Worm (Caenorhabditis elegans) whole organism, L4 larva: ENCODE results near the gene Y39A1C.1.
A peak's percentile ranks its signal among the peaks of the same experiment; 100 is the strongest.

Experiments used
- D1046.2 ChIP-seq: fragments of 200-800 bp; sonication (Bioruptor generic); IDR thresholded peaks from 2 replicates; pipeline ENCODE4 v1.3.6; 2022; ENCODE audit warnings: missing genetic modification characterization, missing compliant biosample characterization
- F10B5.3 ChIP-seq: sonication (generic microtip); optimal IDR thresholded peaks from 2 replicates; lab custom pipeline; 2016; ENCODE audit warnings: mild to moderate bottlenecking, missing genetic modification characterization, missing compliant biosample characterization
- F26F4.8 ChIP-seq: fragments of 200-800 bp; sonication (Bioruptor generic); conservative IDR thresholded peaks from 2 replicates; pipeline ENCODE4 v1.3.6; 2022; ENCODE audit warnings: missing genetic modification characterization, missing compliant biosample characterization
- F37D6.2 ChIP-seq: sonication (generic microtip); optimal IDR thresholded peaks from 2 replicates; lab custom pipeline; 2016; ENCODE audit warnings: mild to moderate bottlenecking, missing genetic modification characterization, missing compliant biosample characterization
- F44E2.7 ChIP-seq: fragments of 200-800 bp; sonication (Bioruptor generic); IDR thresholded peaks from 2 replicates; pipeline ENCODE4 v2.1.2; 2022; ENCODE audit warnings: missing genetic modification characterization, missing compliant biosample characterization
- T20F7.1 ChIP-seq: fragments of 200-800 bp; sonication (Bioruptor generic); optimal IDR thresholded peaks from 2 replicates; lab custom pipeline; 2018; ENCODE audit warnings: mild to moderate bottlenecking, missing genetic modification characterization, missing compliant biosample characterization
- T26A8.4 ChIP-seq: fragments of 200-800 bp; sonication (Bioruptor generic); IDR thresholded peaks from 2 replicates; pipeline ENCODE4 v1.3.6; 2022; ENCODE audit warnings: missing genetic modification characterization, missing compliant biosample characterization
- Y48G9A.11 ChIP-seq: fragments of 200-800 bp; sonication (Bioruptor generic); IDR thresholded peaks from 2 replicates; pipeline ENCODE4 v1.3.6; 2022; ENCODE audit warnings: missing genetic modification reagents, missing genetic modification characterization, missing compliant biosample characterization
- Y5F2A.4 ChIP-seq: fragments of 200-800 bp; sonication (Bioruptor generic); optimal IDR thresholded peaks from 2 replicates; lab custom pipeline; 2018; ENCODE audit warnings: mild to moderate bottlenecking, missing genetic modification characterization, missing compliant biosample characterization
- ZK546.5 ChIP-seq, 2 experiments: sonication (generic microtip); optimal IDR thresholded peaks; 2 replicates each; lab custom pipeline; 2017; ENCODE audit warnings: missing biosample characterization in 2 of 2, missing genetic modification characterization in 2 of 2
- aha-1 ChIP-seq: fragments of 150-350 bp; peaks from one replicate; lab custom pipeline; 2014; ENCODE audit warnings: missing biosample characterization, missing genetic modification characterization
- aly-2 ChIP-seq: sonication (generic microtip); optimal IDR thresholded peaks from 2 replicates; lab custom pipeline; 2018; ENCODE audit warnings: missing biosample characterization, missing genetic modification characterization
- ceh-28 ChIP-seq: fragments of 150-350 bp; optimal IDR thresholded peaks from 2 replicates; lab custom pipeline; 2014; ENCODE audit warnings: missing biosample characterization, missing genetic modification reagents, missing genetic modification characterization
- ceh-32 ChIP-seq: sonication (generic microtip); optimal IDR thresholded peaks from 2 replicates; lab custom pipeline; 2016; ENCODE audit warnings: mild to moderate bottlenecking, missing genetic modification characterization, missing compliant biosample characterization; ENCODE audit not compliant: poor library complexity
- ces-1 ChIP-seq: fragments of 150-350 bp; sonication (generic microtip); optimal IDR thresholded peaks from 4 replicates; lab custom pipeline; 2014; ENCODE audit warnings: missing biosample characterization, missing genetic modification reagents, missing genetic modification characterization
- ctbp-1 ChIP-seq: fragments of 200-800 bp; sonication (Bioruptor generic); IDR thresholded peaks from 2 replicates; pipeline ENCODE4 v1.3.6; 2022; ENCODE audit warnings: missing genetic modification reagents, missing genetic modification characterization, missing compliant biosample characterization
- daf-19 ChIP-seq: fragments of 200-800 bp; sonication (Bioruptor generic); conservative IDR thresholded peaks from 2 replicates; pipeline ENCODE4 v1.3.6; 2022; ENCODE audit warnings: missing genetic modification characterization, missing compliant biosample characterization
- daf-8 ChIP-seq: fragments of 200-800 bp; sonication (Bioruptor generic); IDR thresholded peaks from 2 replicates; pipeline ENCODE4 v1.3.6; 2022; ENCODE audit warnings: missing genetic modification characterization, missing compliant biosample characterization
- dmd-9 ChIP-seq: fragments of 200-800 bp; sonication (Bioruptor generic); IDR thresholded peaks from 2 replicates; pipeline ENCODE4 v1.3.6; 2022; ENCODE audit warnings: missing genetic modification reagents, missing genetic modification characterization, missing compliant biosample characterization
- dpl-1 ChIP-seq: fragments of 150-350 bp; optimal IDR thresholded peaks from 2 replicates; lab custom pipeline; 2014; ENCODE audit warnings: missing biosample characterization, missing genetic modification reagents, missing genetic modification characterization
- egl-27 ChIP-seq: sonication (generic microtip); optimal IDR thresholded peaks from 3 replicates; lab custom pipeline; 2017; ENCODE audit warnings: missing biosample characterization, missing genetic modification reagents, missing genetic modification characterization
- fos-1 ChIP-seq: fragments of 150-350 bp; optimal IDR thresholded peaks from 2 replicates; lab custom pipeline; 2014; ENCODE audit warnings: missing biosample characterization, missing genetic modification characterization
- gei-8 ChIP-seq: fragments of 200-800 bp; sonication (Bioruptor generic); optimal IDR thresholded peaks from 2 replicates; lab custom pipeline; 2018; ENCODE audit warnings: mild to moderate bottlenecking, missing genetic modification characterization, missing compliant biosample characterization
- hlh-30 ChIP-seq: sonication (generic microtip); optimal IDR thresholded peaks from 2 replicates; lab custom pipeline; 2017; ENCODE audit warnings: antibody characterized with exemption, mild to moderate bottlenecking, missing genetic modification characterization, missing compliant biosample characterization; ENCODE audit not compliant: insufficient read depth
- hmg-1.1 ChIP-seq: fragments of 200-800 bp; sonication (Bioruptor generic); IDR thresholded peaks from 2 replicates; pipeline ENCODE4 v1.3.6; 2022; ENCODE audit warnings: missing genetic modification reagents, missing genetic modification characterization, missing compliant biosample characterization
- jun-1 ChIP-seq: fragments of 150-350 bp; optimal IDR thresholded peaks from 2 replicates; lab custom pipeline; 2014; ENCODE audit warnings: missing biosample characterization, missing genetic modification reagents, missing genetic modification characterization
- lim-7 ChIP-seq: fragments of 200-800 bp; sonication (Bioruptor generic); IDR thresholded peaks from 2 replicates; pipeline ENCODE4 v1.3.6; 2022; ENCODE audit warnings: missing genetic modification characterization, missing compliant biosample characterization
- lin-1 ChIP-seq: fragments of 200-800 bp; sonication (Bioruptor generic); IDR thresholded peaks from 2 replicates; pipeline ENCODE4 v1.3.6; 2022; ENCODE audit warnings: missing genetic modification reagents, missing genetic modification characterization, missing compliant biosample characterization
- lin-15B ChIP-seq: fragments of 150-350 bp; sonication (generic microtip); optimal IDR thresholded peaks from 3 replicates; lab custom pipeline; 2014; ENCODE audit warnings: missing biosample characterization, missing genetic modification characterization
- lin-29 ChIP-seq: fragments of 200-800 bp; sonication (Bioruptor generic); IDR thresholded peaks from 2 replicates; pipeline ENCODE4 v1.3.6; 2022; ENCODE audit warnings: missing genetic modification reagents, missing genetic modification characterization, missing compliant biosample characterization
- lin-38 ChIP-seq: fragments of 200-800 bp; sonication (Bioruptor generic); IDR thresholded peaks from 2 replicates; pipeline ENCODE4 v1.3.6; 2022; ENCODE audit warnings: missing genetic modification reagents, missing genetic modification characterization, missing compliant biosample characterization
- lsy-2 ChIP-seq, 2 experiments: fragments of 150-350 bp in 1 of 2; sonication (generic microtip) in 1 of 2; optimal IDR thresholded peaks; 2 replicates each; lab custom pipeline; 2014 to 2017; ENCODE audit warnings: missing biosample characterization in 2 of 2, missing genetic modification characterization in 2 of 2
- madf-9 ChIP-seq: fragments of 200-800 bp; sonication (Bioruptor generic); conservative IDR thresholded peaks from 2 replicates; pipeline ENCODE4 v1.3.6; 2022; ENCODE audit warnings: missing genetic modification reagents, missing genetic modification characterization, missing compliant biosample characterization
- mdt-29 ChIP-seq: fragments of 200-800 bp; sonication (Bioruptor generic); IDR thresholded peaks from 2 replicates; pipeline ENCODE4 v1.3.6; 2022; ENCODE audit warnings: missing genetic modification reagents, missing genetic modification characterization, missing compliant biosample characterization
- nhr-10 ChIP-seq: fragments of 150-350 bp; optimal IDR thresholded peaks from 2 replicates; lab custom pipeline; 2014; ENCODE audit warnings: missing biosample characterization, missing genetic modification characterization
- nhr-237 ChIP-seq: sonication (generic microtip); optimal IDR thresholded peaks from 2 replicates; lab custom pipeline; 2017; ENCODE audit warnings: missing biosample characterization, missing genetic modification characterization
- nhr-28 ChIP-seq: fragments of 150-350 bp; optimal IDR thresholded peaks from 2 replicates; lab custom pipeline; 2014; ENCODE audit warnings: missing biosample characterization, missing genetic modification characterization
- nhr-42 ChIP-seq: fragments of 200-800 bp; sonication (Bioruptor generic); IDR thresholded peaks from 2 replicates; pipeline ENCODE4 v1.3.6; 2022; ENCODE audit warnings: missing genetic modification characterization, missing compliant biosample characterization
- nhr-48 ChIP-seq: sonication (generic microtip); optimal IDR thresholded peaks from 2 replicates; lab custom pipeline; 2016; ENCODE audit warnings: mild to moderate bottlenecking, missing genetic modification characterization, missing compliant biosample characterization
- nhr-6 ChIP-seq: fragments of 150-350 bp; optimal IDR thresholded peaks from 2 replicates; lab custom pipeline; 2014; ENCODE audit warnings: missing biosample characterization, missing genetic modification characterization
- nhr-76 ChIP-seq: fragments of 150-350 bp; optimal IDR thresholded peaks from 2 replicates; lab custom pipeline; 2014; ENCODE audit warnings: missing biosample characterization, missing genetic modification characterization
- nhr-77 ChIP-seq: fragments of 150-350 bp; optimal IDR thresholded peaks from 2 replicates; lab custom pipeline; 2014; ENCODE audit warnings: missing biosample characterization, missing genetic modification characterization
- pqm-1 ChIP-seq: sonication (generic microtip); optimal IDR thresholded peaks from 2 replicates; lab custom pipeline; 2017; ENCODE audit warnings: missing biosample characterization, missing genetic modification characterization
- rbr-2 ChIP-seq: sonication (generic microtip); optimal IDR thresholded peaks from 2 replicates; lab custom pipeline; 2016; ENCODE audit warnings: missing genotype, missing genetic modification characterization, missing compliant biosample characterization
- saeg-2 ChIP-seq: fragments of 200-800 bp; sonication (Bioruptor generic); IDR thresholded peaks from 2 replicates; pipeline ENCODE4 v1.3.6; 2022; ENCODE audit warnings: missing genetic modification reagents, missing genetic modification characterization, missing compliant biosample characterization
- sdz-12 ChIP-seq: fragments of 200-800 bp; sonication (Bioruptor generic); optimal IDR thresholded peaks from 2 replicates; lab custom pipeline; 2018; ENCODE audit warnings: mild to moderate bottlenecking, missing genetic modification characterization, missing compliant biosample characterization
- set-16 ChIP-seq: fragments of 200-800 bp; sonication (Bioruptor generic); IDR thresholded peaks from 2 replicates; pipeline ENCODE4 v1.3.6; 2022; ENCODE audit warnings: missing genetic modification reagents, missing genetic modification characterization, missing compliant biosample characterization
- skn-1 ChIP-seq: fragments of 150-350 bp; optimal IDR thresholded peaks from 2 replicates; lab custom pipeline; 2014; ENCODE audit warnings: missing biosample characterization, missing genetic modification characterization
- zfp-2 ChIP-seq: sonication (generic microtip); optimal IDR thresholded peaks from 2 replicates; lab custom pipeline; 2016; ENCODE audit warnings: mild to moderate bottlenecking, missing genetic modification characterization, missing compliant biosample characterization
- ztf-11 ChIP-seq: fragments of 150-350 bp; optimal IDR thresholded peaks from 2 replicates; lab custom pipeline; 2014; ENCODE audit warnings: missing biosample characterization, missing genetic modification characterization
- ztf-7 ChIP-seq: fragments of 150-350 bp; optimal IDR thresholded peaks from 2 replicates; lab custom pipeline; 2014; ENCODE audit warnings: missing biosample characterization, missing genetic modification characterization

The Y39A1C.1 gene

ce11 chrIII:10848858-10849257 is 6.4 kb upstream of the Y39A1C.1 start, which contains the start of the genes fbxb-85 and hex-3 (continued):
- TF ChIP-seq nhr-6 (tag; lab: Kevin White, UChicago) (peak; percentile 91), ztf-7 (tag; lab: Kevin White, UChicago) (peak; percentile 91), skn-1 (tag; lab: Kevin White, UChicago) (no peak), jun-1 (tag; lab: Kevin White, UChicago) (peak; percentile 88), nhr-76 (tag; lab: Kevin White, UChicago) (no peak), T26A8.4 (GFP tag; lab: Robert Waterston, UW) (peak; percentile 95), zfp-2 (tag; lab: Kevin White, UChicago) (no peak), nhr-28 (peak; percentile 51), nhr-10 (tag; lab: Kevin White, UChicago) (no peak), F26F4.8 (no peak), T20F7.1 (GFP tag; lab: Kevin White, UChicago) (peak; percentile 82), nhr-48 (tag; lab: Kevin White, UChicago) (peak; percentile 75), hmg-1.1 (GFP tag; lab: Robert Waterston, UW) (peak; percentile 94), ztf-11 (tag; lab: Kevin White, UChicago) (no peak), nhr-77 (peak; percentile 82), lin-29 (peak; percentile 77), Y48G9A.11 (GFP tag; lab: Robert Waterston, UW) (no peak), daf-19 (GFP tag; lab: Robert Waterston, UW) (peak; percentile 82), aha-1 (peak; percentile 89), ceh-28 (tag; lab: Kevin White, UChicago) (no peak), fos-1 (tag; lab: Kevin White, UChicago) (no peak)

- no peak for TF ChIP-seq lsy-2 (tag; optimal IDR thresholded peaks at IDR 0.05; lab: Kevin White, UChicago)
- no peak for TF ChIP-seq gei-8 (GFP tag; lab: Kevin White, UChicago)
- no peak for TF ChIP-seq F44E2.7
- no peak for TF ChIP-seq ctbp-1
- no peak for TF ChIP-seq F37D6.2 (tag; lab: Kevin White, UChicago)
- no peak for TF ChIP-seq lim-7 (GFP tag; lab: Robert Waterston, UW)
- TF ChIP-seq ceh-32 (tag; lab: Kevin White, UChicago): no peak
- TF ChIP-seq lin-1 (GFP tag; lab: Robert Waterston, UW): no peak
- no peak for TF ChIP-seq nhr-10 (tag; lab: Kevin White, UChicago)
- no peak for TF ChIP-seq set-16 (GFP tag; lab: Robert Waterston, UW)
- TF ChIP-seq nhr-48 (tag; lab: Kevin White, UChicago): no peak
- TF ChIP-seq nhr-237: no peak
- TF ChIP-seq daf-8 (GFP tag; lab: Robert Waterston, UW): no peak
- no peak for TF ChIP-seq dpl-1 (GFP tag; lab: Kevin White, UChicago)
- no peak for TF ChIP-seq jun-1 (tag; lab: Kevin White, UChicago)
- no peak for TF ChIP-seq madf-9 (GFP tag; lab: Robert Waterston, UW)
- no peak for TF ChIP-seq aly-2 (tag; lab: Kevin White, UChicago)
- no peak for TF ChIP-seq saeg-2
- no peak for TF ChIP-seq F10B5.3 (tag; lab: Kevin White, UChicago)
- no peak for TF ChIP-seq rbr-2 (tag; lab: Kevin White, UChicago)
- TF ChIP-seq ztf-11 (tag; lab: Kevin White, UChicago): no peak
- TF ChIP-seq Y5F2A.4 (GFP tag; lab: Kevin White, UChicago): no peak
- no peak for TF ChIP-seq ces-1 (GFP tag; lab: Kevin White, UChicago)
- 0 out of 2 replicates have a peak, but pooled peaks have one; percentile 56 for TF ChIP-seq D1046.2
- peak; percentile 65; the same call in 1 of the 2 replicates for TF ChIP-seq dmd-9 (GFP tag; lab: Robert Waterston, UW)
- TF ChIP-seq egl-27 (tag; lab: Kevin White, UChicago): no peak
- no peak for TF ChIP-seq lin-38
- no peak for TF ChIP-seq nhr-28
- TF ChIP-seq F26F4.8: no peak
- TF ChIP-seq sdz-12: no peak
- 0 out of 2 replicates have a peak, but pooled peaks have one; percentile 29 for TF ChIP-seq mdt-29 (GFP tag; lab: Robert Waterston, UW)
- 0 out of 2 replicates have a peak, but pooled peaks have one; percentile 52 for TF ChIP-seq nhr-42 (GFP tag; lab: Robert Waterston, UW)
- no peak for TF ChIP-seq ZK546.5 (tag; optimal IDR thresholded peaks at IDR 0.05; lab: Kevin White, UChicago)
- TF ChIP-seq lin-15B (tag; lab: Kevin White, UChicago): no peak
- no peak for TF ChIP-seq ztf-7 (tag; lab: Kevin White, UChicago)
- no peak for TF ChIP-seq hlh-30 (tag; lab: Kevin White, UChicago)
- TF ChIP-seq pqm-1 (tag; lab: Kevin White, UChicago): no peak
Measured at ce11 chrIII:10856830-10857229, 1.6 kb downstream of the Y39A1C.1 start.
